Fruit fly (Drosophila melanogaster) whole organism, embryonic: ENCODE measurements around the gene CG45045.
A peak's percentile ranks its signal among the peaks of the same experiment; 100 is the strongest.

ENCODE experiments used
- Abd-B ChIP-seq: fragments of 200-800 bp; sonication (Bioruptor generic); optimal IDR thresholded peaks from 2 replicates; lab custom pipeline; 2018; ENCODE audit warnings: missing biosample characterization, mild to moderate bottlenecking, missing genetic modification characterization, moderate library complexity
- Asciz ChIP-seq: fragments of 200-800 bp; sonication (Bioruptor generic); optimal IDR thresholded peaks from 2 replicates; lab custom pipeline; 2017; ENCODE audit warnings: missing biosample characterization, mild to moderate bottlenecking, missing genetic modification characterization, missing genetic modification reagents
- BtbVII ChIP-seq: fragments of 200-800 bp; sonication (Bioruptor generic); optimal IDR thresholded peaks from 3 replicates; lab custom pipeline; 2017; ENCODE audit warnings: missing biosample characterization, mild to moderate bottlenecking, missing genetic modification characterization
- CG1024 ChIP-seq: fragments of 200-800 bp; sonication (Bioruptor generic); IDR thresholded peaks from 2 replicates; pipeline ENCODE4 v1.3.6; 2022; ENCODE audit warnings: missing biosample characterization, missing genetic modification characterization
- CG1529 ChIP-seq: fragments of 200-800 bp; sonication (Bioruptor generic); optimal IDR thresholded peaks from 3 replicates; lab custom pipeline; 2018; ENCODE audit warnings: missing biosample characterization, missing genetic modification characterization
- CG15601 ChIP-seq: fragments of 200-800 bp; sonication (Bioruptor generic); optimal IDR thresholded peaks from 3 replicates; lab custom pipeline; 2019; ENCODE audit warnings: missing biosample characterization, mild to moderate bottlenecking, missing genetic modification characterization, moderate library complexity
- CG1603 ChIP-seq: fragments of 200-800 bp; sonication (Bioruptor generic); optimal IDR thresholded peaks from 2 replicates; lab custom pipeline; 2019; ENCODE audit warnings: missing biosample characterization, mild to moderate bottlenecking, missing genetic modification characterization, moderate library complexity
- CG17385 ChIP-seq: fragments of 200-800 bp; sonication (Bioruptor generic); optimal IDR thresholded peaks from 3 replicates; lab custom pipeline; 2018; ENCODE audit warnings: missing biosample characterization, mild to moderate bottlenecking, missing genetic modification characterization
- CG42726 ChIP-seq: fragments of 200-800 bp; sonication (Bioruptor generic); IDR thresholded peaks from 2 replicates; pipeline ENCODE4 v1.3.6; 2022; ENCODE audit warnings: missing biosample characterization, missing genetic modification characterization; ENCODE audit not compliant: partially characterized antibody
- CG43689 ChIP-seq: fragments of 200-800 bp; sonication (Bioruptor generic); IDR thresholded peaks from 2 replicates; pipeline ENCODE4 v1.3.6; 2022; ENCODE audit warnings: missing biosample characterization, missing genetic modification characterization
- CG4424 ChIP-seq: fragments of 200-800 bp; sonication (Bioruptor generic); optimal IDR thresholded peaks from 3 replicates; lab custom pipeline; 2016; ENCODE audit warnings: missing biosample characterization, missing genetic modification characterization
- CG6791 ChIP-seq: fragments of 200-800 bp; sonication (Bioruptor generic); IDR thresholded peaks from 3 replicates; pipeline ENCODE4 v1.3.6; 2022; ENCODE audit warnings: missing biosample characterization, missing genetic modification characterization; ENCODE audit not compliant: partially characterized antibody
- CG9215 ChIP-seq: fragments of 200-800 bp; sonication (Bioruptor generic); IDR thresholded peaks from 2 replicates; pipeline ENCODE4 v1.3.6; 2022; ENCODE audit warnings: missing biosample characterization, missing genetic modification characterization
- CG9437 ChIP-seq: fragments of 200-800 bp; sonication (Bioruptor generic); optimal IDR thresholded peaks from 2 replicates; lab custom pipeline; 2018; ENCODE audit warnings: missing biosample characterization, mild to moderate bottlenecking, missing genetic modification characterization
- CkIIα-i1 ChIP-seq: fragments of 200-800 bp; sonication (Bioruptor generic); IDR thresholded peaks from 2 replicates; pipeline ENCODE4 v1.3.6; 2022; ENCODE audit warnings: missing biosample characterization, missing genetic modification characterization
- CrebB ChIP-seq: fragments of 200-800 bp; sonication (Bioruptor generic); optimal IDR thresholded peaks from 3 replicates; lab custom pipeline; 2018; ENCODE audit warnings: missing biosample characterization, mild to moderate bottlenecking, missing genetic modification characterization
- D19A ChIP-seq: fragments of 200-800 bp; optimal IDR thresholded peaks from 3 replicates; lab custom pipeline; 2019; ENCODE audit warnings: missing biosample characterization, mild to moderate bottlenecking, missing genetic modification characterization, moderate library complexity
- Dip2 ChIP-seq: fragments of 200-800 bp; sonication (Bioruptor generic); IDR thresholded peaks from 2 replicates; pipeline ENCODE4 v1.3.6; 2022; ENCODE audit warnings: missing biosample characterization, missing genetic modification characterization
- Dp ChIP-seq: fragments of 200-800 bp; sonication (Bioruptor generic); optimal IDR thresholded peaks from 2 replicates; lab custom pipeline; 2018; ENCODE audit warnings: missing biosample characterization, mild to moderate bottlenecking, missing genetic modification characterization, moderate library complexity
- Drgx ChIP-seq: fragments of 200-800 bp; sonication (Bioruptor generic); IDR thresholded peaks from 2 replicates; pipeline ENCODE4 v1.3.6; 2022; ENCODE audit warnings: missing biosample characterization, missing genetic modification characterization
- Fer2 ChIP-seq: fragments of 200-800 bp; sonication (Bioruptor generic); optimal IDR thresholded peaks from 2 replicates; lab custom pipeline; 2018; ENCODE audit warnings: missing biosample characterization, mild to moderate bottlenecking, missing genetic modification characterization, moderate library complexity
- HLH4C ChIP-seq: fragments of 200-800 bp; sonication (Bioruptor generic); IDR thresholded peaks from 3 replicates; pipeline ENCODE4 v1.3.6; 2022; ENCODE audit warnings: missing biosample characterization, missing genetic modification characterization; ENCODE audit not compliant: partially characterized antibody
- Optix ChIP-seq: fragments of 200-800 bp; sonication (Bioruptor generic); IDR thresholded peaks from 3 replicates; pipeline ENCODE4 v1.3.6; 2022; ENCODE audit warnings: missing biosample characterization, missing genetic modification characterization
- Pdp1 ChIP-seq, 2 experiments: fragments of 200-800 bp; sonication (Bioruptor generic); optimal IDR thresholded peaks; 3 replicates each; lab custom pipeline; 2016; ENCODE audit warnings: missing biosample characterization in 2 of 2, missing genetic modification characterization in 2 of 2, mild to moderate bottlenecking in 1 of 2, moderate library complexity in 1 of 2
- Rfx ChIP-seq: fragments of 200-800 bp; sonication (Bioruptor generic); IDR thresholded peaks from 2 replicates; pipeline ENCODE4 v1.3.6; 2022; ENCODE audit warnings: missing biosample characterization, missing genetic modification characterization
- Stat92E ChIP-seq, 3 experiments: fragments of >200 bp in 2 of 3; fragments of 200-800 bp in 1 of 3; sonication (Bioruptor generic) in 1 of 3; optimal IDR thresholded peaks; 2 replicates each; lab custom pipeline; 2017 to 2019; ENCODE audit warnings: missing biosample characterization in 3 of 3, missing genetic modification characterization in 3 of 3, mild to moderate bottlenecking in 1 of 3, moderate library complexity in 1 of 3
- bcd ChIP-seq: fragments of 200-800 bp; sonication (Bioruptor generic); optimal IDR thresholded peaks from 2 replicates; lab custom pipeline; 2017; ENCODE audit warnings: missing biosample characterization, mild to moderate bottlenecking, missing genetic modification characterization
- bsh ChIP-seq, 2 experiments: fragments of 200-800 bp; sonication (Bioruptor generic); optimal IDR thresholded peaks; 2 replicates each; lab custom pipeline; 2017 to 2018; ENCODE audit warnings: mild to moderate bottlenecking in 2 of 2, missing biosample characterization in 2 of 2, missing genetic modification characterization in 2 of 2, moderate library complexity in 1 of 2
- btn ChIP-seq: fragments of 200-800 bp; sonication (Bioruptor generic); optimal IDR thresholded peaks from 2 replicates; lab custom pipeline; 2016; ENCODE audit warnings: missing biosample characterization, missing genetic modification characterization
- cad ChIP-seq: fragments of >200 bp; optimal IDR thresholded peaks from 2 replicates; lab custom pipeline; 2017; ENCODE audit warnings: missing biosample characterization, missing genetic modification characterization
- corto ChIP-seq: fragments of 200-800 bp; sonication (Bioruptor generic); optimal IDR thresholded peaks from 2 replicates; lab custom pipeline; 2016; ENCODE audit warnings: missing biosample characterization, mild to moderate bottlenecking, missing genetic modification characterization, moderate library complexity
- crc ChIP-seq: fragments of 200-800 bp; sonication (Bioruptor generic); optimal IDR thresholded peaks from 2 replicates; lab custom pipeline; 2016; ENCODE audit warnings: missing biosample characterization, missing genetic modification characterization
- gcm ChIP-seq: fragments of 200-800 bp; sonication (Bioruptor generic); optimal IDR thresholded peaks from 2 replicates; lab custom pipeline; 2019; ENCODE audit warnings: missing biosample characterization, mild to moderate bottlenecking, missing genetic modification characterization, moderate library complexity
- gem ChIP-seq: fragments of 200-800 bp; sonication (Bioruptor generic); optimal IDR thresholded peaks from 2 replicates; lab custom pipeline; 2019; ENCODE audit warnings: missing biosample characterization, mild to moderate bottlenecking, missing genetic modification characterization, moderate library complexity
- lbe ChIP-seq: fragments of 200-800 bp; sonication (Bioruptor generic); optimal IDR thresholded peaks from 2 replicates; lab custom pipeline; 2016; ENCODE audit warnings: missing biosample characterization, mild to moderate bottlenecking, missing genetic modification characterization
- nom ChIP-seq: fragments of 200-800 bp; sonication (Bioruptor generic); optimal IDR thresholded peaks from 2 replicates; lab custom pipeline; 2017; ENCODE audit warnings: missing biosample characterization, missing genetic modification characterization, mild to moderate bottlenecking, moderate library complexity, missing genetic modification reagents
- phol ChIP-seq: fragments of 200-800 bp; sonication (Bioruptor generic); optimal IDR thresholded peaks from 3 replicates; lab custom pipeline; 2018; ENCODE audit warnings: missing biosample characterization, mild to moderate bottlenecking, missing genetic modification characterization, moderate library complexity
- prd ChIP-seq, 3 experiments: fragments of >200 bp in 2 of 3; fragments of 200-800 bp in 1 of 3; sonication (Bioruptor generic) in 1 of 3; optimal IDR thresholded peaks in 2 of 3; IDR thresholded peaks in 1 of 3; 2 replicates in 2 of 3; 3 replicates in 1 of 3; pipeline versions ENCODE4 v1.3.6 to Lab custom; 2017 to 2022; ENCODE audit warnings: missing biosample characterization in 1 of 3, missing genetic modification characterization in 1 of 3
- psq ChIP-seq: fragments of 200-800 bp; sonication (Bioruptor generic); optimal IDR thresholded peaks from 2 replicates; lab custom pipeline; 2017; ENCODE audit warnings: missing biosample characterization, missing genetic modification characterization
- ranshi ChIP-seq: fragments of 200-800 bp; sonication (Bioruptor generic); IDR thresholded peaks from 2 replicates; pipeline ENCODE4 v1.3.6; 2022; ENCODE audit warnings: missing biosample characterization, missing genetic modification characterization
- seq ChIP-seq: fragments of 200-800 bp; sonication (Bioruptor generic); IDR thresholded peaks from 2 replicates; pipeline ENCODE4 v1.3.6; 2022; ENCODE audit warnings: missing biosample characterization, missing genetic modification characterization

CG45045 gene

DNA sequence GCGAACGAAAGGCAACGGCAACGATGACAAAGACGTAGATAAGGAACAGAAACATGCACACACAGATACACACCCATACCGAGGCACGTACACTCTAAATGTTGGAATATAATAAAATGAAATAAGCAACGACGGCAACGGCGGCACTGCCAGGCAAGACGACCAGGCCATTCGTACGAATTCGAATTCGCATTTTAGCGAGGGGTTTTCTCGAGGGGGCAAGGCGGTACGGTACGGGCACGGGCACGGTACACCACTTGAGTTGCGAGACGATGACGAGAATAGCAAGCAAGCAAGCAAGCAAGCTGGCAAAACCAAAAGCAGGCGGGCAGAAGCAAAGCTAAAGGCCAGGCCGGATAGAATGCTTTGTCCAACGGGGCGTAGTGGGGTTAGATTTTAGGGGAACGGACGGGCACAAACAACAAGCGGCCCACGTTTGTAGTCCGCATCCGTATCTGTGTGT, 33.8 kb downstream of the CG45045 start (continued):
- TF ChIP-seq Dip2 (GFP tag; lab: Robert Waterston, UW) (no peak), BtbVII (GFP tag; lab: Kevin White, UChicago) (no peak), CG1529 (GFP tag; lab: Kevin White, UChicago) (no peak)

DNA sequence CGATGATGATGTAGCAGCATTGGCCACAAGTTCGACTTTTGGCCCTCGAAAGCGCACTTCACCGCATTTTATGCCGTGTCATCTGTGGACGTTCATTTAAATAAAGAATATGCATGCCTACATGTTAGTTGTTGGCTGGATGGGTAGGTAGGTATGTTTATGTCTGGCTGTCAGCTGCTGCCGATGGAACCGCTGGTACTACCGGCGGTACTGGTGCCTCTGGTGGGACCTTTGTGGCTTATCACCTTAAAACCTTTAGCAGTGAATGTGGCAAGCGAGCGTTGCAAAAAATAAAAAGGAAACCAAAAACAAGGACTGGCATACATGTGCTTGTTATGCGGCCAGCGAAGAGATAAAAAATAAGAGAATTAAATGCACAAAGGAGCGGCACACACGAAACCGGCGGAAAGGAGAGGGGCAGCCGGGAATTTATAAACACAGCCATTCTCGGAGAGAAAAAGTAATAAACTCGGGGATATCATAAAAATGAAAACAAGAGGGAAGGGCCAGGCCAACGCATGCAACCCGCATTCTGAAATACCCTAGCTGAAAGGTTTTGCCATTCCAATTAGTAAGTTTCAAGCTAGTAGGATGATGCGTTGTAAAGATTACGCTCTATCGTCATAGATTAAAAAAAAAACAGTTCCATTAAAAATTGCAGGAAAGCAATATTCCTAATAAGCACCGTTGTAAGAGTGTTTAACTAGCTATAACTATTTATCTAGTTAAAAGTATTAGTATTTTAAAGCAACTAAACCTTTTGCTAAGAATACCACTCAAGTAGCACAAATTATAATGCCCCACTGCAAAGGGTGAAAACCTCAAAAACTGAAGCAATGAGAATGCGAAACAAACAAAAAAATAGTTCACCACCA, 34.8 kb downstream of the CG45045 start:
- TF ChIP-seq D19A (tag; lab: Kevin White, UChicago) (peak; percentile 59), Pdp1 (GFP tag; optimal IDR thresholded peaks at IDR 0.05; lab: Kevin White, UChicago) (no peak), btn (GFP tag; lab: Kevin White, UChicago) (no peak), nom (GFP tag; lab: Kevin White, UChicago) (peak; percentile 33), cad (GFP tag; lab: Kevin White, UChicago) (peak; percentile 35), bsh (GFP tag; optimal IDR thresholded peaks at IDR 0.05; lab: Kevin White, UChicago) (peak in 1 of 2 experiments; percentile 62), psq (GFP tag; lab: Kevin White, UChicago) (peak; percentile 10), phol (tag; lab: Kevin White, UChicago) (no peak), Drgx (GFP tag; lab: Robert Waterston, UW) (peak; percentile 55; the same call in 1 of the 2 replicates), gcm (GFP tag; lab: Kevin White, UChicago) (peak; percentile 59), corto (GFP tag; lab: Kevin White, UChicago) (peak; percentile 21)
- TF ChIP-seq, all 482 proteins: peak for 8

DNA sequence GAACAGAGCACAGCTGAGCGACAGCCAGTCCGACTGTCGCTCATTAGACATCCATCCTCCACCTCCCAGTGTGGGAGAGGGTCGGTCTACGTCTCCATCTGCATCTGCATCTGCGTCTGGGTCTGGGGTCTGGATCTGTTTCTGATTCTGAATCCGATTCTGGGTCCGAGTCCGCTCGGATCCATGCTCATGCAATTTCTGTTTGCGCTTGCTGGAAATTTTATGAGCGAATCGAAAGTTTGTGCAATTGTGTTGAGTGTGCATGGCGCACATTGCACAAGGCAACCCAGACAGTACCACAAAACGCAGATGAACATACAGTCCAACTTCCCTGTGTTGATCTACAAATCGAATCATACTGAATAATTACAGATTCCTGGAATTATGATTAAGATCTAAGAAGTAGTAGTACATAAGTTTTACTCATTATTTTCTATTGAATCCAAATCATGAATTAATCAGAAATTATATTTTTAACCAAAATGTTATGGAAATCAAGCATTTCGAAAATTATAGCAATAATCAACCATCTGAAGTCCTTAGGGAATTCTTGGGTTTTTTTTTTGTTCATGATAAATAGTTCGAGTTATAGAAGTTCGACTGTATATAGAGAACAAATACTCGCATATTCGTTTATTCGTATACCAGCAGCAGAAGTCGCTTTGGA, 35.8 kb downstream of the CG45045 start:
- TF ChIP-seq Optix (GFP tag; lab: Robert Waterston, UW) (no peak), nom (GFP tag; lab: Kevin White, UChicago) (peak; percentile 77), CrebB (no peak), Asciz (GFP tag; lab: Kevin White, UChicago) (peak; percentile 4), CG42726 (GFP tag; lab: Robert Waterston, UW) (0 out of 2 replicates have a peak, but pooled peaks have one; percentile 19), Rfx (GFP tag; lab: Robert Waterston, UW) (no peak), prd (optimal IDR thresholded peaks at IDR 0.05; lab: Kevin White, UChicago) (no peak), prd (GFP tag; IDR thresholded peaks at IDR 0.05; lab: Robert Waterston, UW) (no peak), seq (no peak), phol (tag; lab: Kevin White, UChicago) (peak; percentile 46), CG1603 (no peak), CG15601 (tag; lab: Kevin White, UChicago) (no peak), Dp (GFP tag; lab: Kevin White, UChicago) (no peak), ranshi (GFP tag; lab: Robert Waterston, UW) (no peak), HLH4C (GFP tag; lab: Robert Waterston, UW) (no peak), CG9437 (no peak), CG43689 (GFP tag; lab: Robert Waterston, UW) (no peak), Drgx (GFP tag; lab: Robert Waterston, UW) (peak; percentile 94), Abd-B (GFP tag; lab: Kevin White, UChicago) (no peak), crc (GFP tag; lab: Kevin White, UChicago) (no peak), CG1024 (GFP tag; lab: Robert Waterston, UW) (no peak), bcd (GFP tag; lab: Kevin White, UChicago) (no peak), cad (GFP tag; lab: Kevin White, UChicago) (no peak), lbe (GFP tag; lab: Kevin White, UChicago) (peak; percentile 82), gem (peak; percentile 60), CkIIα-i1 (no peak), CG17385 (no peak), Stat92E (GFP tag; optimal IDR thresholded peaks at IDR 0.05; lab: Kevin White, UChicago) (no peak), CG9215 (GFP tag; lab: Robert Waterston, UW) (no peak), CG6791 (GFP tag; lab: Robert Waterston, UW) (0 out of 3 replicates have a peak, but pooled peaks have one; percentile 20), CG4424 (GFP tag; lab: Kevin White, UChicago) (no peak), Fer2 (no peak)
